Worm (Caenorhabditis elegans): ENCODE results near the gene C03B1.13.

The C03B1.13 gene

ce11 chrX:6321380-6321779, 16.5 kb downstream of the C03B1.13 start:
- TF ChIP-seq B0310.2 (tag; optimal IDR thresholded peaks at IDR 0.05) (no peak), flt-1 (GFP tag; IDR thresholded peaks at IDR 0.05) (no peak), tra-4 (tag; optimal IDR thresholded peaks at IDR 0.05) (no peak), pes-1 (GFP tag; IDR thresholded peaks at IDR 0.05) (no peak), hnd-1 (tag; optimal IDR thresholded peaks at IDR 0.05) (no peak)

DNA sequence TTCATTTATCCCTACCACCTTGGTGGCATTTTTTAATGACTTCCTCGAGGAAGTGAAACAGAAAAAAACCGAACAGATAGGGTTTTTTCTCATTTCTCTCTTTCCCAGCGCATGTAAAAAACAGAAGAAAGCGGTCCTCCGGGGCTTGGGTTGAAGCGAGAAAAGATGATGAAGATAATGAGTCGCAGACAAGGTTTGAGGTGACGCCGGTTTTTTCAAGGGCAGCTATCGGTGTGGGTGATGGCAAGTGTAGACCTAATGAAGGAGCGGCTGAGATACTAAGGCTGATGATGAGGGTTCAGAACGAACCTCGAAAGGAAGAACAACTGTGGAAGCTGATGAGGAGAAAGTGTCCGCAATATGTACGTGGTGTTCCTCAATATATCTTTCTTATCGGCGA, 17.0 kb downstream of the C03B1.13 start:
- TF ChIP-seq hmbx-1 (tag; optimal IDR thresholded peaks at IDR 0.05), result no peak
- TF ChIP-seq ets-7 (tag; optimal IDR thresholded peaks at IDR 0.05), result no peak
- TF ChIP-seq aly-1 (tag; optimal IDR thresholded peaks at IDR 0.05), result no peak
- no peak for TF ChIP-seq flt-1 (GFP tag; IDR thresholded peaks at IDR 0.05)
- no peak for TF ChIP-seq pes-1 (GFP tag; IDR thresholded peaks at IDR 0.05)
- no peak for TF ChIP-seq hnd-1 (tag; optimal IDR thresholded peaks at IDR 0.05)
- TF ChIP-seq ceh-36 (tag; optimal IDR thresholded peaks at IDR 0.05), result no peak
- TF ChIP-seq hmg-4 (GFP tag; optimal IDR thresholded peaks at IDR 0.05), result no peak
- no peak for TF ChIP-seq ama-1 (optimal IDR thresholded peaks at IDR 0.05)
- no peak for TF ChIP-seq F13C5.2 (tag; optimal IDR thresholded peaks at IDR 0.05)
- TF ChIP-seq B0310.2 (tag; optimal IDR thresholded peaks at IDR 0.05), result no peak
- no peak for TF ChIP-seq sea-1 (GFP tag; conservative IDR thresholded peaks at IDR 0.05)
- TF ChIP-seq tbx-37 (GFP tag; conservative IDR thresholded peaks at IDR 0.05), result no peak
- TF ChIP-seq ceh-13 (GFP tag; optimal IDR thresholded peaks at IDR 0.05), result no peak
- no peak for TF ChIP-seq tbx-11 (GFP tag; IDR thresholded peaks at IDR 0.05)
- no peak for TF ChIP-seq scrt-1 (GFP tag; IDR thresholded peaks at IDR 0.05)

ce11 chrX:6319546-6319945, 18.3 kb downstream of the C03B1.13 start, which contains the start of gene chtb-3:
TSS of gene chtb-3 (minus strand) at chrX:6319646.
- TF ChIP-seq ceh-36 (tag; optimal IDR thresholded peaks at IDR 0.05), result no peak
- TF ChIP-seq flt-1 (GFP tag; IDR thresholded peaks at IDR 0.05), result no peak
- no peak for TF ChIP-seq tbx-37 (GFP tag; conservative IDR thresholded peaks at IDR 0.05)
- TF ChIP-seq hmg-4 (GFP tag; optimal IDR thresholded peaks at IDR 0.05), result no peak
- no peak for TF ChIP-seq pes-1 (GFP tag; IDR thresholded peaks at IDR 0.05)
- TF ChIP-seq ama-1 (optimal IDR thresholded peaks at IDR 0.05), result no peak
- no peak for TF ChIP-seq sea-1 (GFP tag; conservative IDR thresholded peaks at IDR 0.05)
- no peak for TF ChIP-seq ceh-13 (GFP tag; optimal IDR thresholded peaks at IDR 0.05)
- TF ChIP-seq hnd-1 (tag; optimal IDR thresholded peaks at IDR 0.05), result no peak

DNA sequence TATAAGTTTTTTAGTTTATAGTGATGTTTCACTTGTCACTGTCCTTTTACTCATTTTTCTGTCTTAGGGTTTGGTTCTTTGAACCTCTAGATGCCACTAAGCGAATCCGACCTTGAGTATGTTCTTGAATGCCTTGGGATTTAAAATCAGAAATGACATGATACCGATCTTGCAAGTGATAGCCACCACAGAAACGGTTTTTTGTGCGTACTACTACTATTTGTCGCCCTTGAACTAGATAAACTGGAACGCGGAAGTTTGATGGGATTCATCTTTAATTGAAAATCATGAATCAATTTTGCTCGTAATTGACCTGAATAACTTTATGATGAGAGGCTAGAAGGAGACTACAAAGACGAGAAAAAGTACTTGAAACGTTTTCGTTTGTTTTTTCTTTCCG, 19.0 kb downstream of the C03B1.13 start:
- TF ChIP-seq ceh-13 (GFP tag; optimal IDR thresholded peaks at IDR 0.05), result no peak
- TF ChIP-seq sea-1 (GFP tag; conservative IDR thresholded peaks at IDR 0.05), result no peak
- TF ChIP-seq F13C5.2 (tag; optimal IDR thresholded peaks at IDR 0.05), result no peak
- TF ChIP-seq hmg-4 (GFP tag; optimal IDR thresholded peaks at IDR 0.05), result no peak

DNA sequence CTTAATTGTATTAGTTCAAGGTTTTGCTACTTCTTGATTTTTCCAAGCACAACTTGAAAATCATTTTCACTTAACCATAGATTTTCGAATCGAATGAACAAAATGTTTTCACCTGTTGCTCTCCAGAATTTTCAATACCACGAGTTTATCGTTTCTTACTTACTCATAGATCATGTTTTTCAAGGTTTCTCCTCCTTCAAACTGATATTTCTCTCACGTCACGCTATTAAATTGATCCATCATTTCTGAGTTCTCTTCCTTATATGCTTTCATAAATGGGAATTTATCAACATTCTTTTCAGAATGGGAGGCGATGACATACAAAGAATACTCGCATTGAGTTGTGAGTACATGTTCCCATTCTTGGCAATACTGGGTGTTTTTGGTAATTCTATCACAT, 26.5 kb downstream of the C03B1.13 start, which contains the start of gene npr-38:
Gene npr-38 (plus strand): TSS at position 301 of the 400 bp plus-strand sequence.
- TF ChIP-seq hmbx-1 (tag; optimal IDR thresholded peaks at IDR 0.05) (no peak), tbx-11 (GFP tag; IDR thresholded peaks at IDR 0.05) (no peak), hnd-1 (tag; optimal IDR thresholded peaks at IDR 0.05) (no peak)

ce11 chrX:6299641-6300240, 38.1 kb downstream of the C03B1.13 start, which contains the start of gene cest-16:
TSS of gene cest-16 (plus strand) at chrX:6299942.
- no peak for TF ChIP-seq sea-1 (GFP tag; conservative IDR thresholded peaks at IDR 0.05)

ce11 chrX:6296402-6296844, 41.4 kb downstream of the C03B1.13 start:
- TF ChIP-seq ceh-36 (tag; optimal IDR thresholded peaks at IDR 0.05) (no peak), hmg-4 (GFP tag; optimal IDR thresholded peaks at IDR 0.05) (peak; percentile 92), scrt-1 (GFP tag; IDR thresholded peaks at IDR 0.05) (peak; percentile 79), B0310.2 (tag; optimal IDR thresholded peaks at IDR 0.05) (no peak), ama-1 (optimal IDR thresholded peaks at IDR 0.05) (no peak), hnd-1 (tag; optimal IDR thresholded peaks at IDR 0.05) (peak; percentile 37), flt-1 (GFP tag; IDR thresholded peaks at IDR 0.05) (peak; percentile 70), hmbx-1 (tag; optimal IDR thresholded peaks at IDR 0.05) (no peak), F13C5.2 (tag; optimal IDR thresholded peaks at IDR 0.05) (peak; percentile 95), ceh-13 (GFP tag; optimal IDR thresholded peaks at IDR 0.05) (peak; percentile 51), sea-1 (GFP tag; conservative IDR thresholded peaks at IDR 0.05) (peak; percentile 63), aly-1 (tag; optimal IDR thresholded peaks at IDR 0.05) (no peak), tbx-37 (GFP tag; conservative IDR thresholded peaks at IDR 0.05) (peak; percentile 64; the same call in 1 of the 2 replicates), tbx-11 (GFP tag; IDR thresholded peaks at IDR 0.05) (no peak), pes-1 (GFP tag; IDR thresholded peaks at IDR 0.05) (no peak; the same call in 1 of the 2 replicates), tra-4 (tag; optimal IDR thresholded peaks at IDR 0.05) (peak; percentile 40), ets-7 (tag; optimal IDR thresholded peaks at IDR 0.05) (peak; percentile 1)

DNA sequence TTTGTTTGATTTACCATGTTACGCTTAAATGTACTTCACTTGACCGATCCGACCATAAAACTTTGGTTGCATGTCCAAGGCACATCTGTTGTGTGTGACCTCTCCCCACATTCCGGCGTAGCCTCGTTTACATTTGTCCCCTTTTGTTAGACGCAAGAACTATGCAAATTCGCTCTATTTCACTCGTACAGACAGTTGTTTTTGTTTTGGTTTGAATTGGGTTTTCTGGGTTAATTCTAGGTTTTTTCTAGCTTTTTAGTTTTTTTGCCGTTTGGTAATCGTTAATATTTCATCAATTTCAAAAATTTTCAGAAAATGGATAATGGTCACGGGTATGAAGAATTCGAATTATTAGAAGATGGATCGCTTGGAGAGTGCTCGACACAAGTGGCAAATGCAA, 45.0 kb downstream of the C03B1.13 start, which contains the start of gene mom-1:
Gene mom-1 (plus strand): TSS at position 301 of the 400 bp plus-strand sequence.
- TF ChIP-seq tbx-11 (GFP tag; IDR thresholded peaks at IDR 0.05), result no peak
- no peak for TF ChIP-seq hnd-1 (tag; optimal IDR thresholded peaks at IDR 0.05)
- TF ChIP-seq sea-1 (GFP tag; conservative IDR thresholded peaks at IDR 0.05), result no peak
- no peak for TF ChIP-seq pes-1 (GFP tag; IDR thresholded peaks at IDR 0.05)
- TF ChIP-seq ceh-13 (GFP tag; optimal IDR thresholded peaks at IDR 0.05), result no peak
- no peak for TF ChIP-seq ceh-36 (tag; optimal IDR thresholded peaks at IDR 0.05)
- TF ChIP-seq tra-4 (tag; optimal IDR thresholded peaks at IDR 0.05), result no peak
- TF ChIP-seq ets-7 (tag; optimal IDR thresholded peaks at IDR 0.05), result no peak
- TF ChIP-seq flt-1 (GFP tag; IDR thresholded peaks at IDR 0.05), result no peak
- TF ChIP-seq scrt-1 (GFP tag; IDR thresholded peaks at IDR 0.05), result no peak
- no peak for TF ChIP-seq aly-1 (tag; optimal IDR thresholded peaks at IDR 0.05)
- TF ChIP-seq B0310.2 (tag; optimal IDR thresholded peaks at IDR 0.05), result no peak
- TF ChIP-seq hmbx-1 (tag; optimal IDR thresholded peaks at IDR 0.05), result no peak
- TF ChIP-seq ama-1 (optimal IDR thresholded peaks at IDR 0.05), result no peak
- no peak for TF ChIP-seq hmg-4 (GFP tag; optimal IDR thresholded peaks at IDR 0.05)
- no peak for TF ChIP-seq tbx-37 (GFP tag; conservative IDR thresholded peaks at IDR 0.05)
- no peak for TF ChIP-seq F13C5.2 (tag; optimal IDR thresholded peaks at IDR 0.05)
